Worm (Caenorhabditis elegans): ENCODE results near the gene daf-18.

The daf-18 gene

ce11 chrIV:393409-393930, 31.5 kb downstream of the daf-18 start, which contains the start of the genes T07A9.15 and nog-1:
TSS of gene T07A9.15 (minus strand) at chrIV:393546.
TSS of gene nog-1 (plus strand) at chrIV:393880.
- no peak for TF ChIP-seq hmbx-1 (tag; optimal IDR thresholded peaks at IDR 0.05)
- no peak for TF ChIP-seq tra-4 (tag; optimal IDR thresholded peaks at IDR 0.05)
- TF ChIP-seq scrt-1 (GFP tag; IDR thresholded peaks at IDR 0.05) = no peak
- TF ChIP-seq tbx-37 (GFP tag; conservative IDR thresholded peaks at IDR 0.05) = 0 out of 2 replicates have a peak, but pooled peaks have one; percentile 30
- TF ChIP-seq tbx-11 (GFP tag; IDR thresholded peaks at IDR 0.05) = no peak
- TF ChIP-seq ceh-13 (GFP tag; optimal IDR thresholded peaks at IDR 0.05) = no peak
- no peak for TF ChIP-seq sea-1 (GFP tag; conservative IDR thresholded peaks at IDR 0.05)
- TF ChIP-seq ama-1 (optimal IDR thresholded peaks at IDR 0.05) = no peak
- TF ChIP-seq F13C5.2 (tag; optimal IDR thresholded peaks at IDR 0.05) = no peak
- peak; percentile 52; the same call in 1 of the 2 replicates for TF ChIP-seq pes-1 (GFP tag; IDR thresholded peaks at IDR 0.05)

DNA sequence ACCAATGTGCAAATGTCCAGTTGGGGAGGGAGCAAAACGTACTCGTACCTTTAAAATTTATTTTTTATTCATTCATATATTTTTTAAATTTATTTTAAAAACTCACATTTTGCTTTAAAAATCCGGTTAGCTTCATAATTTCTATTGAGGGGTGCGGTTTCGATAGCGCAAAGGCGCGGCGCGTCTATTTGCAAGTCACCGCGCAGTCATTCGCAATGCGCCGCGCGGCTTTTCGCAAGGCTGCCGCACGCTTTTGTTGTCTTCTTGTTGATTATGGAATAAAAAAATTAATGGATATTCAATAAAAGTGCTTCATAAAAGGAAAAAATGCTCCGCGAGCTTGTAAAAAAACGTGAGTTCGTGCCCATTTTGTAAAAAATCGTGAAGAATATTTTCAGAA, 34.7 kb downstream of the daf-18 start, which contains the start of the genes ears-2 and uncp-18:
Gene ears-2 (minus strand): TSS at position 190 of the 400 bp plus-strand sequence.
Gene uncp-18 (plus strand): TSS at position 282 of the 400 bp plus-strand sequence.
- TF ChIP-seq hmg-4 (GFP tag; optimal IDR thresholded peaks at IDR 0.05) (peak; percentile 99), F13C5.2 (tag; optimal IDR thresholded peaks at IDR 0.05) (peak; percentile 99), flt-1 (GFP tag; IDR thresholded peaks at IDR 0.05) (peak; percentile 88), aly-1 (tag; optimal IDR thresholded peaks at IDR 0.05) (peak; percentile 88), tbx-11 (GFP tag; IDR thresholded peaks at IDR 0.05) (peak; percentile 95), tra-4 (tag; optimal IDR thresholded peaks at IDR 0.05) (peak; percentile 92), tbx-37 (GFP tag; conservative IDR thresholded peaks at IDR 0.05) (peak; percentile 97), pes-1 (GFP tag; IDR thresholded peaks at IDR 0.05) (peak; percentile 97), ama-1 (optimal IDR thresholded peaks at IDR 0.05) (no peak), ets-7 (tag; optimal IDR thresholded peaks at IDR 0.05) (peak; percentile 85), hnd-1 (tag; optimal IDR thresholded peaks at IDR 0.05) (peak; percentile 95), hmbx-1 (tag; optimal IDR thresholded peaks at IDR 0.05) (peak; percentile 91), sea-1 (GFP tag; conservative IDR thresholded peaks at IDR 0.05) (peak; percentile 99), ceh-36 (tag; optimal IDR thresholded peaks at IDR 0.05) (peak; percentile 95), ceh-13 (GFP tag; optimal IDR thresholded peaks at IDR 0.05) (peak; percentile 97), B0310.2 (tag; optimal IDR thresholded peaks at IDR 0.05) (peak; percentile 92), scrt-1 (GFP tag; IDR thresholded peaks at IDR 0.05) (peak; percentile 94)

ce11 chrIV:388073-388472, 36.9 kb downstream of the daf-18 start, which contains the start of gene ssna-1:
TSS of gene ssna-1 (plus strand) at chrIV:388084.
- TF ChIP-seq hmbx-1 (tag; optimal IDR thresholded peaks at IDR 0.05) (no peak), sea-1 (GFP tag; conservative IDR thresholded peaks at IDR 0.05) (no peak), ama-1 (optimal IDR thresholded peaks at IDR 0.05) (peak; percentile 75)

- no peak for TF ChIP-seq hmbx-1 (tag; optimal IDR thresholded peaks at IDR 0.05)
Measured at ce11 chrIV:387283-388048, 37.5 kb downstream of the daf-18 start.

DNA sequence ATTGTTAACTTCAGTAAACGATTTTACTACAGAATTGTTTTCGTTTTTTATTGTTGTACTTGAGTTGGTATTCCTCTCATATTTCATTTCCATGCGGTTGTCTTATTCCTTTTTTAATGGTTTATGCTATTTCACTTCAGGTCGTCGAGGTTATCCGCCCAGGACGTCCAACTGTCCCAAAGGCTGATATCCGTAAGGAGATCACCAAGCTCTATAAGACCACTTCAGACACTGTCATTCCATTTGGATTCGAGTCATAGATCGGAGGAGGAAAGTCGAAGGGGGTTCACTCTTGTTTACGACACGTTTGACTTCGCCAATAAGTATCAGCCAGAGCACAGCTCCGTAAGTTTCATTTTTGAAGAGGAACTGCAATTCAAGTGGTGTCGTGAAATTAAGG, 38.4 kb downstream of the daf-18 start, which contains the start of gene T07A9.14:
Gene T07A9.14 (plus strand): TSS at position 124 of the 400 bp plus-strand sequence.
- TF ChIP-seq scrt-1 (GFP tag; IDR thresholded peaks at IDR 0.05) (no peak), sea-1 (GFP tag; conservative IDR thresholded peaks at IDR 0.05) (no peak), ets-7 (tag; optimal IDR thresholded peaks at IDR 0.05) (no peak), tra-4 (tag; optimal IDR thresholded peaks at IDR 0.05) (no peak), flt-1 (GFP tag; IDR thresholded peaks at IDR 0.05) (no peak), hmbx-1 (tag; optimal IDR thresholded peaks at IDR 0.05) (no peak), hmg-4 (GFP tag; optimal IDR thresholded peaks at IDR 0.05) (no peak), F13C5.2 (tag; optimal IDR thresholded peaks at IDR 0.05) (no peak), aly-1 (tag; optimal IDR thresholded peaks at IDR 0.05) (no peak), B0310.2 (tag; optimal IDR thresholded peaks at IDR 0.05) (no peak), ceh-13 (GFP tag; optimal IDR thresholded peaks at IDR 0.05) (no peak), ceh-36 (tag; optimal IDR thresholded peaks at IDR 0.05) (no peak), ama-1 (optimal IDR thresholded peaks at IDR 0.05) (no peak), pes-1 (GFP tag; IDR thresholded peaks at IDR 0.05) (no peak)

- peak; percentile 85 for TF ChIP-seq pes-1 (GFP tag; IDR thresholded peaks at IDR 0.05)
- TF ChIP-seq tbx-11 (GFP tag; IDR thresholded peaks at IDR 0.05) = peak; percentile 53; the same call in 1 of the 2 replicates
- peak; percentile 43 for TF ChIP-seq hnd-1 (tag; optimal IDR thresholded peaks at IDR 0.05)
- TF ChIP-seq hmg-4 (GFP tag; optimal IDR thresholded peaks at IDR 0.05) = peak; percentile 50
- TF ChIP-seq scrt-1 (GFP tag; IDR thresholded peaks at IDR 0.05) = peak; percentile 50; the same call in 1 of the 2 replicates
- peak; percentile 83 for TF ChIP-seq ets-7 (tag; optimal IDR thresholded peaks at IDR 0.05)
- TF ChIP-seq aly-1 (tag; optimal IDR thresholded peaks at IDR 0.05) = peak; percentile 48
- TF ChIP-seq sea-1 (GFP tag; conservative IDR thresholded peaks at IDR 0.05) = peak; percentile 64
- TF ChIP-seq flt-1 (GFP tag; IDR thresholded peaks at IDR 0.05) = peak; percentile 68; the same call in 1 of the 2 replicates
- peak; percentile 69 for TF ChIP-seq tbx-37 (GFP tag; conservative IDR thresholded peaks at IDR 0.05)
- TF ChIP-seq F13C5.2 (tag; optimal IDR thresholded peaks at IDR 0.05) = peak; percentile 51
Measured at ce11 chrIV:385150-385937, 39.6 kb downstream of the daf-18 start, which contains the start of gene rps-24. TSS of gene rps-24 (plus strand) at chrIV:385887.

All from whole organism, early embryonic.